Worm (Caenorhabditis elegans) whole organism, L3 larva: ENCODE measurements around the gene cmd-1.

Experiments used
- ZK546.5 ChIP-seq: sonication (generic microtip); optimal IDR thresholded peaks from 2 replicates; lab custom pipeline; 2017; ENCODE audit warnings: missing biosample characterization, missing genetic modification characterization
- aly-2 ChIP-seq: fragments of 150-350 bp; optimal IDR thresholded peaks from 2 replicates; lab custom pipeline; 2014; ENCODE audit warnings: missing biosample characterization, missing genetic modification characterization
- ama-1 ChIP-seq: fragments of 150-350 bp; optimal IDR thresholded peaks from 2 replicates; lab custom pipeline; 2018
- ceh-16 ChIP-seq: sonication (generic microtip); optimal IDR thresholded peaks from 2 replicates; lab custom pipeline; 2017; ENCODE audit warnings: missing biosample characterization, missing genetic modification characterization
- ceh-28 ChIP-seq: fragments of 150-350 bp; optimal IDR thresholded peaks from 2 replicates; lab custom pipeline; 2014; ENCODE audit warnings: missing biosample characterization, missing genetic modification reagents, missing genetic modification characterization
- ceh-82 ChIP-seq: fragments of 150-350 bp; optimal IDR thresholded peaks from 2 replicates; lab custom pipeline; 2014; ENCODE audit warnings: missing biosample characterization, missing genetic modification characterization
- ceh-9 ChIP-seq: sonication (generic microtip); optimal IDR thresholded peaks from 2 replicates; lab custom pipeline; 2018; ENCODE audit warnings: missing biosample characterization, missing genetic modification characterization
- daf-12 ChIP-seq: fragments of 150-350 bp; optimal IDR thresholded peaks from 2 replicates; lab custom pipeline; 2014; ENCODE audit warnings: missing biosample characterization, missing genetic modification reagents, missing genetic modification characterization
- egl-5 ChIP-seq: fragments of 150-350 bp; optimal IDR thresholded peaks from 2 replicates; lab custom pipeline; 2017; ENCODE audit warnings: missing biosample characterization, missing genetic modification reagents, missing genetic modification characterization, inconsistent platforms
- elt-1 ChIP-seq: fragments of 150-350 bp; optimal IDR thresholded peaks from 2 replicates; lab custom pipeline; 2014; ENCODE audit warnings: missing biosample characterization, missing genetic modification characterization
- elt-2 ChIP-seq: sonication (generic microtip); optimal IDR thresholded peaks from 2 replicates; lab custom pipeline; 2016; ENCODE audit warnings: missing genetic modification reagents, mild to moderate bottlenecking, missing genetic modification characterization, missing compliant biosample characterization
- elt-3 ChIP-seq, 3 experiments: fragments of 150-350 bp in 1 of 3; sonication (generic microtip) in 2 of 3; optimal IDR thresholded peaks; 2 replicates in 2 of 3; 4 replicates in 1 of 3; lab custom pipeline; 2014 to 2017; ENCODE audit warnings: missing biosample characterization in 3 of 3, missing genetic modification characterization in 3 of 3
- eor-1 ChIP-seq, 2 experiments: fragments of 150-350 bp; optimal IDR thresholded peaks; 2 replicates each; lab custom pipeline; 2014 to 2018; ENCODE audit warnings: missing biosample characterization in 2 of 2, missing genetic modification characterization in 2 of 2
- fkh-10 ChIP-seq: sonication (generic microtip); optimal IDR thresholded peaks from 2 replicates; lab custom pipeline; 2017; ENCODE audit warnings: missing biosample characterization, missing genetic modification reagents, missing genetic modification characterization
- fkh-2 ChIP-seq: fragments of 150-350 bp; optimal IDR thresholded peaks from 2 replicates; lab custom pipeline; 2014; ENCODE audit warnings: missing biosample characterization, missing genetic modification reagents, missing genetic modification characterization
- fos-1 ChIP-seq: fragments of 150-350 bp; optimal IDR thresholded peaks from 2 replicates; lab custom pipeline; 2014; ENCODE audit warnings: missing biosample characterization, missing genetic modification characterization
- hmg-11 ChIP-seq: sonication (generic microtip); optimal IDR thresholded peaks from 2 replicates; lab custom pipeline; 2016; ENCODE audit warnings: missing genetic modification characterization, missing compliant biosample characterization
- lin-15B ChIP-seq: fragments of 150-350 bp; optimal IDR thresholded peaks from 2 replicates; lab custom pipeline; 2014; ENCODE audit warnings: missing biosample characterization, missing genetic modification characterization
- lin-39 ChIP-seq: fragments of 150-350 bp; optimal IDR thresholded peaks from 2 replicates; lab custom pipeline; 2018; ENCODE audit warnings: missing biosample characterization, missing genetic modification reagents, missing genetic modification characterization
- lsy-12 ChIP-seq: sonication (generic microtip); optimal IDR thresholded peaks from 2 replicates; lab custom pipeline; 2016; ENCODE audit warnings: mild to moderate bottlenecking, missing genetic modification characterization, missing compliant biosample characterization
- mdl-1 ChIP-seq: fragments of 150-350 bp; optimal IDR thresholded peaks from 2 replicates; lab custom pipeline; 2014; ENCODE audit warnings: missing biosample characterization, missing genetic modification characterization
- mml-1 ChIP-seq: fragments of 150-350 bp; sonication (generic microtip); optimal IDR thresholded peaks from 3 replicates; lab custom pipeline; 2014; ENCODE audit warnings: missing biosample characterization, missing genetic modification characterization
- nfya-1 ChIP-seq: sonication (generic microtip); optimal IDR thresholded peaks from 2 replicates; lab custom pipeline; 2017; ENCODE audit warnings: missing genetic modification characterization, mild to moderate bottlenecking, missing compliant biosample characterization, antibody characterized with exemption, moderate library complexity; ENCODE audit not compliant: insufficient read depth
- nhr-23 ChIP-seq: fragments of 150-350 bp; optimal IDR thresholded peaks from 2 replicates; lab custom pipeline; 2014; ENCODE audit warnings: missing biosample characterization, missing genetic modification reagents, missing genetic modification characterization
- nhr-237 ChIP-seq: fragments of 150-350 bp; optimal IDR thresholded peaks from 2 replicates; lab custom pipeline; 2014; ENCODE audit warnings: missing biosample characterization, missing genetic modification characterization
- nhr-28 ChIP-seq: fragments of 150-350 bp; optimal IDR thresholded peaks from 2 replicates; lab custom pipeline; 2014; ENCODE audit warnings: missing biosample characterization, missing genetic modification characterization
- nhr-43 ChIP-seq: sonication (generic microtip); optimal IDR thresholded peaks from 2 replicates; lab custom pipeline; 2016; ENCODE audit warnings: mild to moderate bottlenecking, missing genetic modification characterization, missing compliant biosample characterization; ENCODE audit not compliant: poor library complexity, severe bottlenecking
- nhr-67 ChIP-seq: fragments of 150-350 bp; optimal IDR thresholded peaks from 2 replicates; lab custom pipeline; 2014; ENCODE audit warnings: missing biosample characterization, missing genetic modification characterization
- nhr-76 ChIP-seq: fragments of 150-350 bp; sonication (generic microtip); optimal IDR thresholded peaks from 5 replicates; lab custom pipeline; 2014; ENCODE audit warnings: missing biosample characterization, missing genetic modification characterization
- nhr-77 ChIP-seq: fragments of 150-350 bp; optimal IDR thresholded peaks from 2 replicates; lab custom pipeline; 2014; ENCODE audit warnings: missing biosample characterization, missing genetic modification characterization
- pqm-1 ChIP-seq: fragments of 150-350 bp; optimal IDR thresholded peaks from 2 replicates; lab custom pipeline; 2017; ENCODE audit warnings: missing biosample characterization, missing genetic modification characterization, inconsistent platforms
- sea-2 ChIP-seq: fragments of 150-350 bp; sonication (generic microtip); optimal IDR thresholded peaks from 4 replicates; lab custom pipeline; 2014; ENCODE audit warnings: missing biosample characterization, missing genetic modification reagents, missing genetic modification characterization
- skn-1 ChIP-seq: fragments of 150-350 bp; optimal IDR thresholded peaks from 2 replicates; lab custom pipeline; 2014; ENCODE audit warnings: missing biosample characterization, missing genetic modification characterization
- tbx-2 ChIP-seq: sonication (generic microtip); optimal IDR thresholded peaks from 2 replicates; lab custom pipeline; 2016; ENCODE audit warnings: mild to moderate bottlenecking, missing genetic modification characterization, missing compliant biosample characterization
- unc-62 ChIP-seq: fragments of 150-350 bp; sonication (generic microtip); optimal IDR thresholded peaks from 4 replicates; lab custom pipeline; 2014; ENCODE audit warnings: missing biosample characterization, missing genetic modification reagents, missing genetic modification characterization
- zag-1 ChIP-seq: fragments of 150-350 bp; optimal IDR thresholded peaks from 2 replicates; lab custom pipeline; 2014; ENCODE audit warnings: missing biosample characterization, missing genetic modification characterization
- ztf-4 ChIP-seq: fragments of 150-350 bp; optimal IDR thresholded peaks from 2 replicates; lab custom pipeline; 2014; ENCODE audit warnings: missing biosample characterization, missing genetic modification characterization

Gene cmd-1

DNA sequence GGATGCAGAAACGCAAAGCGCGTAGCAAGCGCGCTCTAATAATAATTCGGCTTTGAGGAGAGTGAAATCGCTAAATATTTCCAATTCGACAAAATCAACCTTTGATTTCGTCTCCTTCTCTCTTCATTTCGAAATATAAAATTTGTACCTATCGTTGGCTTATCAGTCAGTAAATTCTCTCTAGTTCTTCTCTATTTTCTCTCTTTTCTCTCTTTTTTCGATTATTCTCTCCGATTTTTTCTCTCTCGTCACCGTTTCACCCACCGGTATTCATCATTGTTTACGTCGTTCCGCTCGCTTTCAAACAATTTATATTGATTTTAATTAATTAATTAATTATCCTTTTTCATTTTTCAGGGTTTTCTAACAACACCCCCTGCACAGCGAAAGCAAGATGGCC is at the start of gene cmd-1:
Gene cmd-1, plus strand, starts transcription at position 358 of the 400 bp plus-strand sequence.
- TF ChIP-seq ceh-9 (tag; lab: Kevin White, UChicago) (no peak), hmg-11 (tag; lab: Kevin White, UChicago) (no peak), elt-2 (tag; lab: Kevin White, UChicago) (peak; percentile 48), nfya-1 (tag; lab: Kevin White, UChicago) (peak; percentile 7), elt-3 (tag; optimal IDR thresholded peaks at IDR 0.05; lab: Kevin White, UChicago) (no peak), nhr-43 (tag; lab: Kevin White, UChicago) (peak; percentile 7), nhr-77 (no peak), nhr-76 (tag; lab: Kevin White, UChicago) (no peak), mml-1 (tag; lab: Kevin White, UChicago) (no peak), ZK546.5 (tag; lab: Kevin White, UChicago) (no peak), eor-1 (tag; optimal IDR thresholded peaks at IDR 0.05; lab: Kevin White, UChicago) (no peak), ztf-4 (tag; lab: Kevin White, UChicago) (peak; percentile 50), unc-62 (GFP tag; lab: Kevin White, UChicago) (no peak), lin-15B (tag; lab: Kevin White, UChicago) (peak; percentile 26), tbx-2 (no peak), ceh-82 (tag; lab: Kevin White, UChicago) (no peak), nhr-23 (peak; percentile 4), fos-1 (tag; lab: Kevin White, UChicago) (no peak), nhr-28 (tag; lab: Kevin White, UChicago) (no peak)

DNA sequence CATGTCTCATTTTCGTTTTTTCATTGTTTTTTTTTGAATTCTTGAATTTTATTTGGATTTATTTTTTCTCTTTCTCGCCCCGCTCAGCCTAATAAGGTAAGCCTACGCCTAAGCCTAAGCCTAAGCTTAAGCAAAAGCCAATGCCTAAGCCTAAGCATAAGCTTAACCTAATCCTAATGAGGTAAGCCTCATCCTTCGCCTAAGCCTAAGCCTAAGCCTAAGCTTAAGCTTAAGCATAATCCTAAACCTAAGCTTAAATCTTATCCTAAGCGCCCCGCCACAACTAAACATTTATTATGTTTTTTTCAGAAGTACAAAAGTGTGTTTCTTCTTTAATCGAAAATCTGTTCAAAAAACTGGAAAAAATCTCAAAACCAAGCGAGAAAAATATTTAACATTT is 43.9 kb upstream of the cmd-1 start:
- no peak for TF ChIP-seq elt-3 (tag; optimal IDR thresholded peaks at IDR 0.05; lab: Kevin White, UChicago)
- no peak for TF ChIP-seq ceh-16
- no peak for TF ChIP-seq ama-1 (lab: Kevin White, UChicago)
- TF ChIP-seq mdl-1 (tag; lab: Kevin White, UChicago): no peak

DNA sequence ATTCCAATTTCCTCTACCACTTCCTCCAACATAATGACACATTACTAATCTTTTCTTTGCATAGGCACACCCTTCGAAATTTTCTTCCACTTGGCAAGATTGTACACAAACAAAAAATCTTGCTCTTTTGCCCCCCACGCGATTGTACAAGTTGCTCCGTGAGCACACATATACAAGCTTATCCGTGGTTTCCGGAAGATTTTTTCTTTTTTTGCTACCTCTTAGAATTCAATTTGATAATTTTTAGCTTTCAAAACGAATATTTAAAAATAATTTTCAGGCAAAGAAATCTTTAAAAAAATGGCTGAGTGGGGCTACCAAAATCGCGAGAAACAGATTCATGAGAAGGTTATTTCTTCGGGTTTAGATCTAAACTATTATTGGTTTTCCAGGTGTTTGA is 43.4 kb upstream of the cmd-1 start, which contains the start of gene Y50D4B.1:
Gene Y50D4B.1, plus strand, starts transcription at position 301 of the 400 bp plus-strand sequence.
- no peak for TF ChIP-seq elt-1 (tag; lab: Kevin White, UChicago)
- no peak for TF ChIP-seq nhr-237 (tag; lab: Kevin White, UChicago)
- TF ChIP-seq fos-1 (tag; lab: Kevin White, UChicago): no peak
- no peak for TF ChIP-seq pqm-1
- no peak for TF ChIP-seq sea-2 (GFP tag; lab: Kevin White, UChicago)
- no peak for TF ChIP-seq zag-1 (tag; lab: Kevin White, UChicago)
- TF ChIP-seq aly-2 (tag; lab: Kevin White, UChicago): no peak
- no peak for TF ChIP-seq eor-1 (tag; optimal IDR thresholded peaks at IDR 0.05; lab: Kevin White, UChicago)
- no peak for TF ChIP-seq lsy-12 (tag; lab: Kevin White, UChicago)
- TF ChIP-seq nhr-67 (tag; lab: Kevin White, UChicago): no peak
- TF ChIP-seq lin-39 (tag; lab: Kevin White, UChicago): no peak
- TF ChIP-seq fkh-2 (tag; lab: Kevin White, UChicago): no peak
- TF ChIP-seq mdl-1 (tag; lab: Kevin White, UChicago): no peak
- no peak for TF ChIP-seq ceh-28
- no peak for TF ChIP-seq egl-5 (tag; lab: Kevin White, UChicago)
- no peak for TF ChIP-seq ztf-4 (tag; lab: Kevin White, UChicago)

DNA sequence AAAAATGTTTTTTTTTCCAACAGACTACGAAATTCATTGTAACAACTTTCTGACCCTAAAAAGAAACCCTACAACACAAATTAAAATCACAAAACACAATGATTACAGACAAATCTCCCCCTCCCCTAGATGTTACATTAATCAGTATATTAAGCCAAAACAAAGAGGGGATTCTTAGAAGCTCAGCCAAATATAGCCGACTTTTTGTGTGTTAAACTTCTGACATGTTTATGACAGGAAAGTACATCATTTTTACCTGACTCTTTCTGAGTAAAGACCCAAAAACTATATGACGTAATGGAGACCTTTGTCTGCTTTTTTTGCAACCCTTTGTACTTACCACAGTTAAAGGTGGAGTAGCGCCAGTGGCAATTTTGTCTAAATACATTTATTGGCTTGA is 36.0 kb upstream of the cmd-1 start:
- TF ChIP-seq skn-1 (tag; lab: Kevin White, UChicago) (no peak), elt-3 (tag; optimal IDR thresholded peaks at IDR 0.05; lab: Kevin White, UChicago) (no peak), egl-5 (tag; lab: Kevin White, UChicago) (no peak), elt-2 (tag; lab: Kevin White, UChicago) (no peak), fkh-10 (no peak), daf-12 (tag; lab: Kevin White, UChicago) (no peak), nhr-67 (tag; lab: Kevin White, UChicago) (no peak), elt-1 (tag; lab: Kevin White, UChicago) (no peak)
